Fruit fly (Drosophila melanogaster): ENCODE data around the gene Jon66Ci.

DNA sequence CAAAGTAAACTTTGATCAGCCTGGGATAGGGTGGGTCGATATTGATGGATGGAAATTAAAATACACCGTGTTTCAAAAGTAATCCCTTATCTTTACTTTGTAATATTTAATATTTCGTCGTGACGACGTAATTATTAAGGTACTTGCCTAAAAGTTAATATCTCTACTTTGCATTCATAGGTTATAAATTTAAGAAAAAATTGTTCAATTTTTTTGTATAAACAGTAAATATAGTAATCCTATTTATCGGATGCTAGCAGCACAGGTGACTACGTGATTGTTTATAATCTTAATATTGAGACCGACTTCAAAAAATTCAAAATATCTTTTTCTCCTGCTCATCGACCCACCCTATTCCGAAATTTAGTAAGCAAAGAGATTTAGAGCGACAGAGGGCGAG is 33.2 kb upstream of the Jon66Ci start:
- TF ChIP-seq CG1620 (GFP tag; optimal IDR thresholded peaks at IDR 0.05): no peak
- TF ChIP-seq kay (GFP tag; ENCODE audit: borderline replicate concordance): no peak
- TF ChIP-seq pad (GFP tag; optimal IDR thresholded peaks at IDR 0.05): no peak
- TF ChIP-seq cic (GFP tag; optimal IDR thresholded peaks at IDR 0.05): no peak
- TF ChIP-seq ovo (GFP tag; optimal IDR thresholded peaks at IDR 0.05): no peak
- TF ChIP-seq CG11617 (GFP tag; optimal IDR thresholded peaks at IDR 0.05): peak; percentile 65
- TF ChIP-seq CG7101 (tag; optimal IDR thresholded peaks at IDR 0.05): peak; percentile 37
- TF ChIP-seq tj (GFP tag; optimal IDR thresholded peaks at IDR 0.05): no peak
- TF ChIP-seq CG33017 (tag; optimal IDR thresholded peaks at IDR 0.05): peak; percentile 8
- TF ChIP-seq Hr96 (GFP tag; optimal IDR thresholded peaks at IDR 0.05): no peak
- no peak for TF ChIP-seq toe (GFP tag; optimal IDR thresholded peaks at IDR 0.05)
- TF ChIP-seq CG5204 (GFP tag; optimal IDR thresholded peaks at IDR 0.05): no peak
- TF ChIP-seq bab1 (GFP tag; optimal IDR thresholded peaks at IDR 0.05): peak; percentile 52
